Fruit fly (Drosophila melanogaster) whole organism, embryonic: ENCODE data around the gene Sirup.

Source experiments
- Adf1 ChIP-seq: fragments of 200-800 bp; sonication (Bioruptor generic); IDR thresholded peaks from 2 replicates; pipeline ENCODE4 v1.3.6; 2022; ENCODE audit warnings: missing biosample characterization, missing genetic modification characterization
- Awh ChIP-seq: fragments of 200-800 bp; sonication (Bioruptor generic); IDR thresholded peaks from 2 replicates; pipeline ENCODE4, ENCODE4 v1.3.6; 2022; ENCODE audit warnings: missing biosample characterization, missing genetic modification characterization
- CG10462 ChIP-seq: fragments of 200-800 bp; sonication (Bioruptor generic); optimal IDR thresholded peaks from 2 replicates; lab custom pipeline; 2016; ENCODE audit warnings: missing biosample characterization, missing genetic modification characterization
- CG12219 ChIP-seq: fragments of 200-800 bp; sonication (Bioruptor generic); optimal IDR thresholded peaks from 3 replicates; lab custom pipeline; 2018; ENCODE audit warnings: missing biosample characterization, mild to moderate bottlenecking, missing genetic modification characterization
- CG12299 ChIP-seq: fragments of 200-800 bp; sonication (Bioruptor generic); optimal IDR thresholded peaks from 2 replicates; lab custom pipeline; 2018; ENCODE audit warnings: missing biosample characterization, mild to moderate bottlenecking, missing genetic modification characterization
- CG1602 ChIP-seq: fragments of 200-800 bp; sonication (Bioruptor generic); optimal IDR thresholded peaks from 3 replicates; lab custom pipeline; 2016; ENCODE audit warnings: missing biosample characterization, missing genetic modification characterization
- CG17361 ChIP-seq: fragments of 200-800 bp; sonication (Bioruptor generic); IDR thresholded peaks from 3 replicates; pipeline ENCODE4 v1.3.6; 2022; ENCODE audit warnings: missing biosample characterization, missing genetic modification characterization
- CG18619 ChIP-seq: fragments of 200-800 bp; sonication (Bioruptor generic); optimal IDR thresholded peaks from 3 replicates; lab custom pipeline; 2017; ENCODE audit warnings: missing biosample characterization, mild to moderate bottlenecking, missing genetic modification characterization
- CG30403 ChIP-seq: fragments of 200-800 bp; sonication (Bioruptor generic); optimal IDR thresholded peaks from 3 replicates; lab custom pipeline; 2016; ENCODE audit warnings: missing biosample characterization, missing genetic modification characterization
- CG32772 ChIP-seq: fragments of 200-800 bp; sonication (Bioruptor generic); IDR thresholded peaks from 2 replicates; pipeline ENCODE4 v1.3.6; 2022; ENCODE audit warnings: missing biosample characterization, missing genetic modification characterization
- CG5245 ChIP-seq: fragments of 200-800 bp; sonication (Bioruptor generic); optimal IDR thresholded peaks from 3 replicates; lab custom pipeline; 2016; ENCODE audit warnings: missing biosample characterization, missing genetic modification characterization
- CG6683 ChIP-seq: fragments of 200-800 bp; sonication (Bioruptor generic); optimal IDR thresholded peaks from 2 replicates; lab custom pipeline; 2017; ENCODE audit warnings: missing biosample characterization, mild to moderate bottlenecking, missing genetic modification characterization, missing genetic modification reagents
- CG7271 ChIP-seq: fragments of 200-800 bp; sonication (Bioruptor generic); optimal IDR thresholded peaks from 2 replicates; lab custom pipeline; 2018; ENCODE audit warnings: missing biosample characterization, mild to moderate bottlenecking, missing genetic modification characterization, moderate library complexity
- CG7839 ChIP-seq: fragments of 200-800 bp; sonication (Bioruptor generic); optimal IDR thresholded peaks from 3 replicates; lab custom pipeline; 2018; ENCODE audit warnings: missing biosample characterization, mild to moderate bottlenecking, missing genetic modification characterization, moderate library complexity
- CG9932 ChIP-seq: fragments of 200-800 bp; sonication (Bioruptor generic); IDR thresholded peaks from 2 replicates; pipeline ENCODE4 v1.3.6; 2022; ENCODE audit warnings: missing biosample characterization, missing genetic modification characterization
- CkIIα-i1 ChIP-seq: fragments of 200-800 bp; sonication (Bioruptor generic); IDR thresholded peaks from 2 replicates; pipeline ENCODE4 v1.3.6; 2022; ENCODE audit warnings: missing biosample characterization, missing genetic modification characterization
- Dll ChIP-seq: fragments of 200-800 bp; sonication (Bioruptor generic); IDR thresholded peaks from 4 replicates; pipeline ENCODE4 v1.3.6; 2022; ENCODE audit warnings: missing biosample characterization, missing genetic modification characterization; ENCODE audit not compliant: partially characterized antibody
- Dref ChIP-seq: fragments of 200-800 bp; sonication (Bioruptor generic); IDR thresholded peaks from 2 replicates; pipeline ENCODE4 v1.3.6; 2022; ENCODE audit warnings: missing biosample characterization, missing genetic modification characterization
- Eip74EF ChIP-seq, 2 experiments: fragments of 200-800 bp in 1 of 2; fragments of >200 bp in 1 of 2; sonication (Bioruptor generic) in 1 of 2; optimal IDR thresholded peaks; 2 replicates each; lab custom pipeline; 2017 to 2019; ENCODE audit warnings: missing biosample characterization in 2 of 2, missing genetic modification characterization in 2 of 2, mild to moderate bottlenecking in 1 of 2, moderate library complexity in 1 of 2
- Gug ChIP-seq: fragments of 200-800 bp; sonication (Bioruptor generic); IDR thresholded peaks from 4 replicates; pipeline ENCODE4 v1.3.6; 2022; ENCODE audit warnings: missing biosample characterization, missing genetic modification characterization
- Hr3 ChIP-seq: fragments of 200-800 bp; sonication (Bioruptor generic); optimal IDR thresholded peaks from 3 replicates; lab custom pipeline; 2016; ENCODE audit warnings: missing biosample characterization, missing genetic modification characterization
- Med ChIP-seq: fragments of 200-800 bp; sonication (Bioruptor generic); peaks from one replicate; lab custom pipeline; 2016; ENCODE audit warnings: missing biosample characterization, missing genetic modification characterization, mild to moderate bottlenecking, inconsistent platforms, moderate library complexity
- Neu2 ChIP-seq: fragments of 200-800 bp; sonication (Bioruptor generic); optimal IDR thresholded peaks from 3 replicates; lab custom pipeline; 2016; ENCODE audit warnings: missing biosample characterization, missing genetic modification characterization, borderline replicate concordance
- Oaz ChIP-seq: fragments of 200-800 bp; sonication (Bioruptor generic); IDR thresholded peaks from 2 replicates; pipeline ENCODE4 v1.3.6; 2022; ENCODE audit warnings: missing biosample characterization, missing genetic modification characterization
- Pdp1 ChIP-seq, 2 experiments: fragments of 200-800 bp; sonication (Bioruptor generic); optimal IDR thresholded peaks; 3 replicates each; lab custom pipeline; 2016; ENCODE audit warnings: missing biosample characterization in 2 of 2, missing genetic modification characterization in 2 of 2, mild to moderate bottlenecking in 1 of 2, moderate library complexity in 1 of 2
- Ptx1 ChIP-seq: fragments of 200-800 bp; sonication (Bioruptor generic); IDR thresholded peaks from 2 replicates; pipeline ENCODE4 v1.3.6; 2022; ENCODE audit warnings: missing biosample characterization, missing genetic modification characterization
- Taf1 ChIP-seq: fragments of 200-800 bp; sonication (Bioruptor generic); IDR thresholded peaks from 2 replicates; pipeline ENCODE4 v1.3.6; 2022; ENCODE audit warnings: missing biosample characterization, missing genetic modification characterization
- aop ChIP-seq: fragments of 200-800 bp; sonication (Bioruptor generic); IDR thresholded peaks from 2 replicates; pipeline ENCODE4 v1.3.6; 2022; ENCODE audit warnings: missing biosample characterization, missing genetic modification characterization
- caup ChIP-seq: fragments of 200-800 bp; sonication (Bioruptor generic); optimal IDR thresholded peaks from 3 replicates; lab custom pipeline; 2017; ENCODE audit warnings: missing biosample characterization, mild to moderate bottlenecking, missing genetic modification characterization, moderate library complexity; ENCODE audit not compliant: severe bottlenecking
- chinmo ChIP-seq: fragments of 200-800 bp; sonication (Bioruptor generic); IDR thresholded peaks from 4 replicates; pipeline ENCODE4 v1.3.6; 2022; ENCODE audit warnings: missing biosample characterization, missing genetic modification characterization; ENCODE audit not compliant: partially characterized antibody
- chm ChIP-seq: fragments of 200-800 bp; sonication (Bioruptor generic); IDR thresholded peaks from 2 replicates; pipeline ENCODE4 v1.3.6; 2022; ENCODE audit warnings: missing biosample characterization, missing genetic modification characterization
- disco-r ChIP-seq: fragments of 200-800 bp; sonication (Bioruptor generic); optimal IDR thresholded peaks from 2 replicates; lab custom pipeline; 2016; ENCODE audit warnings: missing biosample characterization, missing genetic modification characterization
- dmrt99B ChIP-seq: fragments of 200-800 bp; sonication (Bioruptor generic); optimal IDR thresholded peaks from 2 replicates; lab custom pipeline; 2018; ENCODE audit warnings: missing biosample characterization, mild to moderate bottlenecking, missing genetic modification characterization, moderate library complexity
- en ChIP-seq: fragments of 200-800 bp; sonication (Bioruptor generic); optimal IDR thresholded peaks from 2 replicates; lab custom pipeline; 2016; ENCODE audit warnings: missing biosample characterization, missing genetic modification characterization
- eve ChIP-seq, 2 experiments: fragments of >200 bp; optimal IDR thresholded peaks; 2 replicates each; lab custom pipeline; 2017; ENCODE audit warnings: missing biosample characterization in 2 of 2, missing genetic modification characterization in 2 of 2
- exex ChIP-seq: fragments of 200-800 bp; sonication (Bioruptor generic); optimal IDR thresholded peaks from 4 replicates; lab custom pipeline; 2018; ENCODE audit warnings: missing biosample characterization, mild to moderate bottlenecking, missing genetic modification characterization, moderate library complexity
- gfzf ChIP-seq: fragments of 200-800 bp; sonication (Bioruptor generic); optimal IDR thresholded peaks from 2 replicates; lab custom pipeline; 2016; ENCODE audit warnings: missing biosample characterization, mild to moderate bottlenecking, missing genetic modification characterization, moderate library complexity
- her ChIP-seq: fragments of 200-800 bp; sonication (Bioruptor generic); optimal IDR thresholded peaks from 2 replicates; lab custom pipeline; 2016; ENCODE audit warnings: missing biosample characterization, missing genetic modification characterization
- hkb ChIP-seq, 2 experiments: fragments of 200-800 bp in 1 of 2; fragments of >200 bp in 1 of 2; sonication (Bioruptor generic) in 1 of 2; IDR thresholded peaks in 1 of 2; optimal IDR thresholded peaks in 1 of 2; 2 replicates each; pipeline versions ENCODE4 v1.3.6 to Lab custom; 2017 to 2022; ENCODE audit warnings: missing biosample characterization in 1 of 2, missing genetic modification characterization in 1 of 2
- kni ChIP-seq: fragments of 200-800 bp; sonication (Bioruptor generic); optimal IDR thresholded peaks from 3 replicates; lab custom pipeline; 2017; ENCODE audit warnings: mild to moderate bottlenecking, missing biosample characterization, missing genetic modification reagents, missing genetic modification characterization
- lola ChIP-seq, 3 experiments: fragments of >200 bp in 2 of 3; fragments of 200-800 bp in 1 of 3; sonication (Bioruptor generic) in 1 of 3; optimal IDR thresholded peaks; 2 replicates each; lab custom pipeline; 2017 to 2019; ENCODE audit warnings: missing biosample characterization in 3 of 3, missing genetic modification characterization in 3 of 3, mild to moderate bottlenecking in 1 of 3, moderate library complexity in 1 of 3
- pita ChIP-seq: fragments of 200-800 bp; sonication (Bioruptor generic); optimal IDR thresholded peaks from 2 replicates; lab custom pipeline; 2017; ENCODE audit warnings: missing biosample characterization, mild to moderate bottlenecking, missing genetic modification characterization
- ranshi ChIP-seq: fragments of 200-800 bp; sonication (Bioruptor generic); IDR thresholded peaks from 2 replicates; pipeline ENCODE4 v1.3.6; 2022; ENCODE audit warnings: missing biosample characterization, missing genetic modification characterization
- sd ChIP-seq: fragments of 200-800 bp; sonication (Bioruptor generic); optimal IDR thresholded peaks from 3 replicates; lab custom pipeline; 2018; ENCODE audit warnings: missing biosample characterization, mild to moderate bottlenecking, missing genetic modification characterization, moderate library complexity
- sima ChIP-seq: fragments of 200-800 bp; sonication (Bioruptor generic); optimal IDR thresholded peaks from 2 replicates; lab custom pipeline; 2016; ENCODE audit warnings: missing biosample characterization, missing genetic modification characterization
- slp2 ChIP-seq: fragments of 200-800 bp; sonication (Bioruptor generic); optimal IDR thresholded peaks from 2 replicates; lab custom pipeline; 2016; ENCODE audit warnings: missing biosample characterization, missing genetic modification characterization
- sna ChIP-seq: fragments of 200-800 bp; sonication (Bioruptor generic); IDR thresholded peaks from 2 replicates; pipeline ENCODE4 v1.3.6; 2022; ENCODE audit warnings: missing biosample characterization, missing genetic modification characterization; ENCODE audit not compliant: partially characterized antibody
- ttk ChIP-seq: fragments of 200-800 bp; sonication (Bioruptor generic); IDR thresholded peaks from 2 replicates; pipeline ENCODE4 v2.1.2; 2022; ENCODE audit warnings: missing biosample characterization, missing genetic modification characterization
- twi ChIP-seq: fragments of 200-800 bp; optimal IDR thresholded peaks from 2 replicates; lab custom pipeline; 2019; ENCODE audit warnings: missing biosample characterization, mild to moderate bottlenecking, missing genetic modification characterization, moderate library complexity
- vnd ChIP-seq: fragments of 200-800 bp; sonication (Bioruptor generic); IDR thresholded peaks from 3 replicates; pipeline ENCODE4 v1.3.6; 2022; ENCODE audit warnings: missing biosample characterization, missing genetic modification characterization; ENCODE audit not compliant: partially characterized antibody

Sirup gene

DNA sequence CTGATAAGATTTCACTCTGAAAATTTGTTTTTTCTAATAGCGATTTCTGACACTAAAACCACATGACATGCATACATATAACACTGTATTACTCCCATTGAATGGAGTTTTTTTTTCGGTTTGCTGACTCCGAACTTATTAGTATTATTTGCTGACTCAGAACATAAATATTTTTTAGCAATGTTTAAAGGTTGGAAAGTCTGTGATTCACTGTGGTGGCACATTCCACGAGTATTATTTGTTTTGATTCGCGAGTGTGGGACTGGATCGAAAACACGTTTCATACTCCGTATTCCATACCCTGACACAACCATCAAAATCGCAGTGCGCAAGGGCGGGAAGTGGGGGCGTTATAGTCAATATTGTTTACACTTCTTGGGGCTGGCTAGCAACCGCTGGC is 6.0 kb upstream of the Sirup start (continued):
- TF ChIP-seq CG7839 (tag; lab: Kevin White, UChicago) = no peak
- no peak for TF ChIP-seq gfzf
- TF ChIP-seq CkIIα-i1 = no peak
- TF ChIP-seq ttk (GFP tag; lab: Robert Waterston, UW) = no peak
- TF ChIP-seq vnd (GFP tag; lab: Robert Waterston, UW) = no peak
- no peak for TF ChIP-seq Adf1 (GFP tag; lab: Robert Waterston, UW)
- TF ChIP-seq sima (GFP tag; lab: Kevin White, UChicago) = no peak
- TF ChIP-seq Neu2 (GFP tag; lab: Kevin White, UChicago) = no peak
- TF ChIP-seq caup = no peak
- TF ChIP-seq CG18619 = no peak
- no peak for TF ChIP-seq CG17361 (GFP tag; lab: Robert Waterston, UW)
- TF ChIP-seq Taf1 (GFP tag; lab: Robert Waterston, UW) = 0 out of 2 replicates have a peak, but pooled peaks have one; percentile 6
- no peak for TF ChIP-seq Hr3 (GFP tag; lab: Kevin White, UChicago)
- TF ChIP-seq ranshi = no peak
- no peak for TF ChIP-seq hkb (optimal IDR thresholded peaks at IDR 0.05; lab: Kevin White, UChicago)
- TF ChIP-seq hkb (GFP tag; IDR thresholded peaks at IDR 0.05; lab: Robert Waterston, UW) = no peak
- TF ChIP-seq chinmo (GFP tag; lab: Robert Waterston, UW) = no peak
- no peak for TF ChIP-seq Oaz (GFP tag; lab: Robert Waterston, UW)
- no peak for TF ChIP-seq kni (GFP tag; lab: Kevin White, UChicago)
- peak; percentile 82 for TF ChIP-seq sd
- no peak for TF ChIP-seq slp2 (GFP tag; lab: Kevin White, UChicago)
- no peak for TF ChIP-seq CG12299 (tag; lab: Kevin White, UChicago)
- TF ChIP-seq Dll = no peak
- TF ChIP-seq CG32772 (GFP tag; lab: Robert Waterston, UW) = no peak
- no peak for TF ChIP-seq twi (tag; lab: Kevin White, UChicago)
- TF ChIP-seq chm = no peak
- no peak for TF ChIP-seq dmrt99B (tag; lab: Kevin White, UChicago)
- no peak for TF ChIP-seq CG5245
- TF ChIP-seq CG6683 = no peak
- TF ChIP-seq CG7271 (tag; lab: Kevin White, UChicago) = no peak

DNA sequence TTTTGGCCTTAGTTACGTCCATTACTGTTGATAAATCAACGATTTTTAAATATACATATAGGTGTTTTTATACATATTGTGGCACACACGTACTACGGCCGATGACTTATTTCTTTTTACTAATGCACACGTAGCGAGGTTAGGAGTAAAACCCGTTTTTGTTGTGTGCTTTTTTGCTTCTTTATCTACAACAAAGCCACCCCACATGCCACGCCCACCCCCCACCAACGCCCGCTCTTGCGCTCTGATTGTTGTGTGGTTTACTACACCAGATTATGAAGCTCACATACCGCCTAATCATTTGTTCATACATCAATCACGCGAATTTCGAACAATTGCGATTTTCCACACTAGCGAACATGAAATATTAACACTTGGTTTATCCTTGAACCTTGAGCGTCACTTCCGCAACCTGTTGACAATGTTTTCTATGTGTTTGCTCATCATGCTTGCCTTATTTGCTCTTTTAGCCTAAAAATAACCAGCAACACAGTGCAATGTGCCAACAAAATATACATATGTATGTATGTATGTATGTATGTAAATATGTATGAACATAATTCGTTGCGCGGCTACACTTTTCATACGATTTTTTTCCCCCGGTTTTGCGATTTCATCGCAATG is 5.5 kb upstream of the Sirup start:
- TF ChIP-seq eve (GFP tag; optimal IDR thresholded peaks at IDR 0.05; lab: Kevin White, UChicago) (peak in 1 of 2 experiments; percentile 45), Eip74EF (GFP tag; optimal IDR thresholded peaks at IDR 0.05; lab: Kevin White, UChicago) (peak in 1 of 2 experiments; percentile 50), lola (GFP tag; optimal IDR thresholded peaks at IDR 0.05; lab: Kevin White, UChicago) (no peak), disco-r (no peak), exex (tag; lab: Kevin White, UChicago) (peak; percentile 49), aop (GFP tag; lab: Robert Waterston, UW) (no peak), sna (no peak), Dref (no peak), Med (GFP tag; lab: Kevin White, UChicago) (peak; percentile 76), chinmo (GFP tag; lab: Robert Waterston, UW) (0 out of 4 replicates have a peak, but pooled peaks have one; percentile 20), CG10462 (GFP tag; lab: Kevin White, UChicago) (no peak), Ptx1 (0 out of 2 replicates have a peak, but pooled peaks have one; percentile 5), en (GFP tag; lab: Kevin White, UChicago) (no peak), her (GFP tag; lab: Kevin White, UChicago) (peak; percentile 28), CG18619 (no peak), Gug (GFP tag; lab: Robert Waterston, UW) (no peak), CG30403 (GFP tag; lab: Kevin White, UChicago) (no peak), CG9932 (GFP tag; lab: Robert Waterston, UW) (no peak), CG12219 (GFP tag; lab: Kevin White, UChicago) (peak; percentile 12), Awh (GFP tag; lab: Robert Waterston, UW) (peak; percentile 27; the same call in 1 of the 2 replicates), CG1602 (GFP tag; lab: Kevin White, UChicago) (no peak), pita (GFP tag; lab: Kevin White, UChicago) (no peak), Pdp1 (GFP tag; optimal IDR thresholded peaks at IDR 0.05; lab: Kevin White, UChicago) (peak in 1 of 2 experiments; percentile 17)
